Worm (Caenorhabditis elegans): ENCODE measurements around the gene srw-130.

ce11 chrV:3592099-3592498 lies 43.4 kb upstream of the srw-130 start, which contains the start of gene T22F3.12:
- TF ChIP-seq unc-39 (tag; optimal IDR thresholded peaks at IDR 0.05) (no peak), ceh-39 (tag; optimal IDR thresholded peaks at IDR 0.05) (no peak), lin-13 (tag; optimal IDR thresholded peaks at IDR 0.05) (no peak), snpc-4 (tag; optimal IDR thresholded peaks at IDR 0.05) (no peak), lsy-2 (tag; optimal IDR thresholded peaks at IDR 0.05) (no peak), nhr-28 (tag; optimal IDR thresholded peaks at IDR 0.05) (no peak), nhr-237 (tag; optimal IDR thresholded peaks at IDR 0.05) (no peak), elt-1 (tag; optimal IDR thresholded peaks at IDR 0.05; ENCODE audit: borderline replicate concordance, insufficient read depth) (no peak)
